Fruit fly (Drosophila melanogaster) Kc167 (cell line): ENCODE results near the gene CtsB.

Source experiments
- Myc ChIP-seq: fragments of >200 bp; optimal IDR thresholded peaks from 2 replicates; lab custom pipeline; 2017; ENCODE audit warnings: missing external identifiers
- Sin3A ChIP-seq: fragments of >200 bp; optimal IDR thresholded peaks from 2 replicates; lab custom pipeline; 2018; ENCODE audit warnings: missing external identifiers
- insv ChIP-seq: fragments of >200 bp; optimal IDR thresholded peaks from 3 replicates; lab custom pipeline; 2018; ENCODE audit warnings: missing external identifiers

- TF ChIP-seq Myc (lab: Kevin White, UChicago) (no peak), Sin3A (lab: Kevin White, UChicago) (no peak), insv (lab: Kevin White, UChicago) (no peak)
These were observed 28.2 kb downstream of the CtsB start for dm6 chrX:13753775-13754174.
